Fruit fly (Drosophila melanogaster) whole organism, prepupa: Measurements from ENCODE around the gene Awh.
A peak's percentile ranks its signal among the peaks of the same experiment; 100 is the strongest.

Source experiments
- Blimp-1 ChIP-seq: fragments of 200-800 bp; sonication (Bioruptor generic); optimal IDR thresholded peaks from 3 replicates; lab custom pipeline; 2017; ENCODE audit warnings: missing biosample characterization, missing genetic modification characterization, mild to moderate bottlenecking, moderate library complexity, missing genetic modification reagents
- CG10631 ChIP-seq: fragments of 200-800 bp; sonication (Bioruptor generic); optimal IDR thresholded peaks from 2 replicates; lab custom pipeline; 2016; ENCODE audit warnings: missing biosample characterization, missing genetic modification characterization
- CG11294 ChIP-seq: fragments of 200-800 bp; sonication (Bioruptor generic); IDR thresholded peaks from 2 replicates; pipeline ENCODE4 v1.3.6; 2022; ENCODE audit warnings: missing biosample characterization, missing genetic modification characterization
- CG11762 ChIP-seq: fragments of 200-800 bp; sonication (Bioruptor generic); optimal IDR thresholded peaks from 3 replicates; lab custom pipeline; 2016; ENCODE audit warnings: missing biosample characterization, missing genetic modification characterization; ENCODE audit not compliant: insufficient read depth
- CG11902 ChIP-seq: fragments of 200-800 bp; sonication (Bioruptor generic); optimal IDR thresholded peaks from 3 replicates; lab custom pipeline; 2016; ENCODE audit warnings: missing biosample characterization, missing genetic modification characterization
- CG15336 ChIP-seq: fragments of 200-800 bp; sonication (Bioruptor generic); IDR thresholded peaks from 2 replicates; pipeline ENCODE4 v1.3.6; 2022; ENCODE audit warnings: missing biosample characterization, missing genetic modification characterization
- CG1621 ChIP-seq: fragments of 200-800 bp; sonication (Bioruptor generic); optimal IDR thresholded peaks from 3 replicates; lab custom pipeline; 2018; ENCODE audit warnings: missing biosample characterization, mild to moderate bottlenecking, missing genetic modification characterization
- CG16779 ChIP-seq: fragments of 200-800 bp; sonication (Bioruptor generic); optimal IDR thresholded peaks from 3 replicates; lab custom pipeline; 2017; ENCODE audit warnings: missing biosample characterization, mild to moderate bottlenecking, missing genetic modification characterization
- CG3032 ChIP-seq: fragments of 200-800 bp; optimal IDR thresholded peaks from 2 replicates; lab custom pipeline; 2019; ENCODE audit warnings: missing biosample characterization, mild to moderate bottlenecking, missing genetic modification characterization, moderate library complexity
- CG32006 ChIP-seq: fragments of 200-800 bp; sonication (Bioruptor generic); optimal IDR thresholded peaks from 3 replicates; lab custom pipeline; 2017; ENCODE audit warnings: missing biosample characterization, mild to moderate bottlenecking, missing genetic modification characterization
- CG3919 ChIP-seq: fragments of 200-800 bp; sonication (Bioruptor generic); optimal IDR thresholded peaks from 3 replicates; lab custom pipeline; 2016; ENCODE audit warnings: missing biosample characterization, missing genetic modification characterization
- CG4318 ChIP-seq: fragments of 200-800 bp; sonication (Bioruptor generic); optimal IDR thresholded peaks from 3 replicates; lab custom pipeline; 2017; ENCODE audit warnings: missing biosample characterization, mild to moderate bottlenecking, missing genetic modification characterization
- CG6276 ChIP-seq: fragments of 200-800 bp; sonication (Bioruptor generic); optimal IDR thresholded peaks from 2 replicates; lab custom pipeline; 2017; ENCODE audit warnings: missing biosample characterization, mild to moderate bottlenecking, missing genetic modification characterization
- CG6792 ChIP-seq: fragments of 200-800 bp; sonication (Bioruptor generic); optimal IDR thresholded peaks from 3 replicates; lab custom pipeline; 2016; ENCODE audit warnings: missing biosample characterization, missing genetic modification characterization
- CG7368 ChIP-seq: fragments of 200-800 bp; sonication (Bioruptor generic); optimal IDR thresholded peaks from 3 replicates; lab custom pipeline; 2016; ENCODE audit warnings: missing biosample characterization, missing genetic modification characterization
- CG8319 ChIP-seq: fragments of 200-800 bp; sonication (Bioruptor generic); optimal IDR thresholded peaks from 3 replicates; lab custom pipeline; 2016; ENCODE audit warnings: missing biosample characterization, missing genetic modification characterization
- CG8632 ChIP-seq: fragments of 200-800 bp; sonication (Bioruptor generic); optimal IDR thresholded peaks from 3 replicates; lab custom pipeline; 2016; ENCODE audit warnings: missing biosample characterization, missing genetic modification characterization
- CG9139 ChIP-seq: fragments of 200-800 bp; sonication (Bioruptor generic); optimal IDR thresholded peaks from 3 replicates; lab custom pipeline; 2017; ENCODE audit warnings: missing biosample characterization, mild to moderate bottlenecking, missing genetic modification characterization
- Eip75B ChIP-seq: fragments of 200-800 bp; sonication (Bioruptor generic); optimal IDR thresholded peaks from 3 replicates; lab custom pipeline; 2016; ENCODE audit warnings: missing biosample characterization, missing genetic modification characterization
- Eip78C ChIP-seq: fragments of 200-800 bp; sonication (Bioruptor generic); peaks from one replicate; lab custom pipeline; 2016; ENCODE audit warnings: missing biosample characterization, missing genetic modification characterization
- Eip93F ChIP-seq: fragments of 200-800 bp; sonication (Bioruptor generic); optimal IDR thresholded peaks from 2 replicates; lab custom pipeline; 2016; ENCODE audit warnings: missing biosample characterization, mild to moderate bottlenecking, missing genetic modification characterization
- Ets21C ChIP-seq: fragments of 200-800 bp; sonication (Bioruptor generic); optimal IDR thresholded peaks from 3 replicates; lab custom pipeline; 2016; ENCODE audit warnings: missing biosample characterization, missing genetic modification characterization
- Ets96B ChIP-seq: fragments of 200-800 bp; optimal IDR thresholded peaks from 2 replicates; lab custom pipeline; 2019; ENCODE audit warnings: missing biosample characterization, mild to moderate bottlenecking, missing genetic modification characterization, moderate library complexity
- Gug ChIP-seq: fragments of 200-800 bp; sonication (Bioruptor generic); IDR thresholded peaks from 2 replicates; pipeline ENCODE4 v1.3.6; 2022; ENCODE audit warnings: missing biosample characterization, missing genetic modification characterization
- Hr39 ChIP-seq: fragments of 200-800 bp; sonication (Bioruptor generic); optimal IDR thresholded peaks from 2 replicates; lab custom pipeline; 2016; ENCODE audit warnings: missing biosample characterization, missing genetic modification characterization
- Lpt ChIP-seq: fragments of 200-800 bp; sonication (Bioruptor generic); optimal IDR thresholded peaks from 3 replicates; lab custom pipeline; 2016; ENCODE audit warnings: missing biosample characterization, missing genetic modification characterization
- Met ChIP-seq: fragments of 200-800 bp; sonication (Bioruptor generic); optimal IDR thresholded peaks from 3 replicates; lab custom pipeline; 2016; ENCODE audit warnings: missing biosample characterization, missing genetic modification characterization
- OdsH ChIP-seq: fragments of 200-800 bp; sonication (Bioruptor generic); optimal IDR thresholded peaks from 3 replicates; lab custom pipeline; 2016; ENCODE audit warnings: missing biosample characterization, missing genetic modification characterization
- Sox14 ChIP-seq: fragments of 200-800 bp; sonication (Bioruptor generic); optimal IDR thresholded peaks from 3 replicates; lab custom pipeline; 2016; ENCODE audit warnings: missing biosample characterization, missing genetic modification characterization
- Sox15 ChIP-seq: fragments of 200-800 bp; sonication (Bioruptor generic); optimal IDR thresholded peaks from 3 replicates; lab custom pipeline; 2016; ENCODE audit warnings: missing biosample characterization, missing genetic modification characterization
- achi ChIP-seq: fragments of 200-800 bp; sonication (Bioruptor generic); optimal IDR thresholded peaks from 3 replicates; lab custom pipeline; 2016; ENCODE audit warnings: missing biosample characterization, missing genetic modification characterization
- acj6 ChIP-seq: fragments of 200-800 bp; sonication (Bioruptor generic); optimal IDR thresholded peaks from 3 replicates; lab custom pipeline; 2016; ENCODE audit warnings: missing biosample characterization, missing genetic modification characterization
- cyc ChIP-seq: fragments of 200-800 bp; sonication (Bioruptor generic); optimal IDR thresholded peaks from 3 replicates; lab custom pipeline; 2016; ENCODE audit warnings: missing biosample characterization, missing genetic modification characterization
- dac ChIP-seq: fragments of 200-800 bp; sonication (Bioruptor generic); optimal IDR thresholded peaks from 2 replicates; lab custom pipeline; 2017; ENCODE audit warnings: missing biosample characterization, mild to moderate bottlenecking, missing genetic modification characterization
- dsx ChIP-seq: fragments of 200-800 bp; optimal IDR thresholded peaks from 3 replicates; lab custom pipeline; 2019; ENCODE audit warnings: missing biosample characterization, mild to moderate bottlenecking, missing genetic modification characterization, moderate library complexity; ENCODE audit not compliant: poor library complexity, severe bottlenecking
- esn ChIP-seq: fragments of 200-800 bp; sonication (Bioruptor generic); optimal IDR thresholded peaks from 2 replicates; lab custom pipeline; 2016; ENCODE audit warnings: missing biosample characterization, mild to moderate bottlenecking, missing genetic modification characterization, moderate library complexity
- fd59A ChIP-seq: fragments of 200-800 bp; sonication (Bioruptor generic); optimal IDR thresholded peaks from 2 replicates; lab custom pipeline; 2017; ENCODE audit warnings: missing biosample characterization, mild to moderate bottlenecking, missing genetic modification characterization, missing genetic modification reagents
- fd85E ChIP-seq: fragments of 200-800 bp; sonication (Bioruptor generic); optimal IDR thresholded peaks from 3 replicates; lab custom pipeline; 2016; ENCODE audit warnings: missing biosample characterization, missing genetic modification characterization
- fkh ChIP-seq: fragments of 200-800 bp; sonication (Bioruptor generic); optimal IDR thresholded peaks from 3 replicates; lab custom pipeline; 2017; ENCODE audit warnings: missing biosample characterization, mild to moderate bottlenecking, missing genetic modification characterization, moderate library complexity
- lz ChIP-seq: fragments of 200-800 bp; sonication (Bioruptor generic); optimal IDR thresholded peaks from 3 replicates; lab custom pipeline; 2016; ENCODE audit warnings: missing biosample characterization, missing genetic modification characterization
- pdm3 ChIP-seq: fragments of 200-800 bp; sonication (Bioruptor generic); optimal IDR thresholded peaks from 3 replicates; lab custom pipeline; 2016; ENCODE audit warnings: missing biosample characterization, missing genetic modification characterization
- salr ChIP-seq, 2 experiments: fragments of 200-800 bp; sonication (Bioruptor generic); optimal IDR thresholded peaks; 3 replicates each; lab custom pipeline; 2016 to 2018; ENCODE audit warnings: missing biosample characterization in 2 of 2, missing genetic modification characterization in 2 of 2, mild to moderate bottlenecking in 1 of 2
- ss ChIP-seq, 2 experiments: fragments of 200-800 bp; sonication (Bioruptor generic); optimal IDR thresholded peaks; 2 replicates in 1 of 2; 3 replicates in 1 of 2; lab custom pipeline; 2017 to 2018; ENCODE audit warnings: mild to moderate bottlenecking in 2 of 2, missing biosample characterization in 2 of 2, missing genetic modification characterization in 2 of 2, moderate library complexity in 1 of 2
- svp ChIP-seq: fragments of 200-800 bp; sonication (Bioruptor generic); peaks from one replicate; lab custom pipeline; 2016; ENCODE audit warnings: missing biosample characterization, missing genetic modification characterization
- topi ChIP-seq: fragments of 200-800 bp; sonication (Bioruptor generic); optimal IDR thresholded peaks from 3 replicates; lab custom pipeline; 2016; ENCODE audit warnings: missing biosample characterization, missing genetic modification characterization
- vri ChIP-seq: fragments of 200-800 bp; sonication (Bioruptor generic); optimal IDR thresholded peaks from 3 replicates; lab custom pipeline; 2016; ENCODE audit warnings: missing biosample characterization, mild to moderate bottlenecking, missing genetic modification characterization

Gene Awh

dm6 chr3L:3865290-3865891, 19.4 kb downstream of the Awh start:
- TF ChIP-seq Blimp-1 (GFP tag; lab: Kevin White, UChicago): no peak
- no peak for TF ChIP-seq Met (GFP tag; lab: Kevin White, UChicago)
- TF ChIP-seq Sox15 (GFP tag; lab: Kevin White, UChicago): no peak
- TF ChIP-seq Eip93F (GFP tag; lab: Kevin White, UChicago): no peak
- TF ChIP-seq Ets96B: no peak
- TF ChIP-seq Eip75B (GFP tag; lab: Kevin White, UChicago): no peak
- no peak for TF ChIP-seq Hr39 (GFP tag; lab: Kevin White, UChicago)
- TF ChIP-seq CG15336 (GFP tag; lab: Robert Waterston, UW): no peak
- no peak for TF ChIP-seq vri (GFP tag; lab: Kevin White, UChicago)
- TF ChIP-seq CG7368 (GFP tag; lab: Kevin White, UChicago): no peak
- peak; percentile 51 for TF ChIP-seq svp (GFP tag; lab: Kevin White, UChicago)
- no peak for TF ChIP-seq Gug (GFP tag; lab: Robert Waterston, UW)
- TF ChIP-seq CG3032 (tag; lab: Kevin White, UChicago): no peak
- TF ChIP-seq dac (GFP tag; lab: Kevin White, UChicago): no peak
- no peak for TF ChIP-seq CG8632 (GFP tag; lab: Kevin White, UChicago)
- no peak for TF ChIP-seq lz (GFP tag; lab: Kevin White, UChicago)
- TF ChIP-seq dsx (GFP tag; lab: Kevin White, UChicago): peak; percentile 29
- no peak for TF ChIP-seq Ets21C (GFP tag; lab: Kevin White, UChicago)
- no peak for TF ChIP-seq CG9139 (GFP tag; lab: Kevin White, UChicago)
- no peak for TF ChIP-seq OdsH
- TF ChIP-seq acj6: no peak
- no peak for TF ChIP-seq CG1621
- TF ChIP-seq Eip78C (GFP tag; lab: Kevin White, UChicago): peak; percentile 4
- TF ChIP-seq CG16779 (tag; lab: Kevin White, UChicago): no peak
- TF ChIP-seq CG11762 (GFP tag; lab: Kevin White, UChicago): no peak
- no peak for TF ChIP-seq achi (GFP tag; lab: Kevin White, UChicago)
- peak in 1 of 2 experiments; percentile 69 for TF ChIP-seq ss (GFP tag; optimal IDR thresholded peaks at IDR 0.05; lab: Kevin White, UChicago)
- no peak for TF ChIP-seq cyc (GFP tag; lab: Kevin White, UChicago)
- TF ChIP-seq fkh: no peak
- TF ChIP-seq fd59A (GFP tag; lab: Kevin White, UChicago): no peak
- no peak for TF ChIP-seq CG8319
- no peak for TF ChIP-seq pdm3 (GFP tag; lab: Kevin White, UChicago)
- TF ChIP-seq CG11902 (GFP tag; lab: Kevin White, UChicago): no peak
- TF ChIP-seq topi (GFP tag; lab: Kevin White, UChicago): no peak
- no peak for TF ChIP-seq Sox14 (GFP tag; lab: Kevin White, UChicago)
- peak; percentile 7 for TF ChIP-seq CG3919 (GFP tag; lab: Kevin White, UChicago)

dm6 chr3L:3866429-3866828, 20.4 kb downstream of the Awh start:
- TF ChIP-seq CG3919 (GFP tag; lab: Kevin White, UChicago) (peak; percentile 13), OdsH (no peak), ss (GFP tag; optimal IDR thresholded peaks at IDR 0.05; lab: Kevin White, UChicago) (peak in 1 of 2 experiments; percentile 8)
- TF ChIP-seq, all 60 proteins: peak for 2

- TF ChIP-seq CG6276 (GFP tag; lab: Kevin White, UChicago): no peak
- peak; percentile 13 for TF ChIP-seq CG4318 (GFP tag; lab: Kevin White, UChicago)
- TF ChIP-seq pdm3 (GFP tag; lab: Kevin White, UChicago): peak; percentile 58
- TF ChIP-seq OdsH: peak; percentile 62
- peak; percentile 55; the same call in 1 of the 2 replicates for TF ChIP-seq Gug (GFP tag; lab: Robert Waterston, UW)
- peak; percentile 59 for TF ChIP-seq CG32006 (GFP tag; lab: Kevin White, UChicago)
- TF ChIP-seq CG7368 (GFP tag; lab: Kevin White, UChicago): peak; percentile 16
- TF ChIP-seq CG11294: no peak
- TF ChIP-seq CG8632 (GFP tag; lab: Kevin White, UChicago): peak; percentile 37
- TF ChIP-seq esn (GFP tag; lab: Kevin White, UChicago): peak; percentile 80
- peak; percentile 61 for TF ChIP-seq vri (GFP tag; lab: Kevin White, UChicago)
- peak; percentile 71 for TF ChIP-seq CG10631 (GFP tag; lab: Kevin White, UChicago)
- TF ChIP-seq salr (GFP tag; optimal IDR thresholded peaks at IDR 0.05; lab: Kevin White, UChicago): peak in 1 of 2 experiments; percentile 47
- TF ChIP-seq cyc (GFP tag; lab: Kevin White, UChicago): peak; percentile 72
- TF ChIP-seq acj6: peak; percentile 69
- peak; percentile 91 for TF ChIP-seq Eip78C (GFP tag; lab: Kevin White, UChicago)
- peak; percentile 62 for TF ChIP-seq CG6792 (GFP tag; lab: Kevin White, UChicago)
- TF ChIP-seq Ets21C (GFP tag; lab: Kevin White, UChicago): peak; percentile 41
- TF ChIP-seq fd85E (GFP tag; lab: Kevin White, UChicago): no peak
- peak; percentile 68 for TF ChIP-seq Eip75B (GFP tag; lab: Kevin White, UChicago)
- no peak for TF ChIP-seq Lpt (GFP tag; lab: Kevin White, UChicago)
- peak; percentile 32 to 68 for TF ChIP-seq ss (GFP tag; optimal IDR thresholded peaks at IDR 0.05; lab: Kevin White, UChicago)
These were observed 22.0 kb downstream of the Awh start for dm6 chr3L:3868014-3868413.
